Worm (Caenorhabditis elegans) whole organism, young adult: Measurements from ENCODE around the gene C14A4.12.

Source experiments
- B0261.1 ChIP-seq: sonication (generic microtip); optimal IDR thresholded peaks from 2 replicates; lab custom pipeline; 2016; ENCODE audit warnings: mild to moderate bottlenecking, missing genetic modification characterization, moderate library complexity, missing compliant biosample characterization
- C17E4.6 ChIP-seq: fragments of 200-800 bp; sonication (Bioruptor generic); IDR thresholded peaks from 2 replicates; pipeline ENCODE4 v1.3.6; 2022; ENCODE audit warnings: missing genetic modification reagents, missing genetic modification characterization, missing compliant biosample characterization
- F33H1.4 ChIP-seq: fragments of 200-800 bp; sonication (Bioruptor generic); IDR thresholded peaks from 2 replicates; pipeline ENCODE4 v1.3.6; 2022; ENCODE audit warnings: missing genetic modification reagents, missing genetic modification characterization, missing compliant biosample characterization
- F52B5.7 ChIP-seq: sonication (generic microtip); optimal IDR thresholded peaks from 2 replicates; lab custom pipeline; 2016; ENCODE audit warnings: mild to moderate bottlenecking, missing genetic modification characterization, missing compliant biosample characterization
- F55B11.4 ChIP-seq: sonication (generic microtip); optimal IDR thresholded peaks from 2 replicates; lab custom pipeline; 2016; ENCODE audit warnings: missing compliant biosample characterization, missing genetic modification characterization, borderline replicate concordance; ENCODE audit not compliant: insufficient read depth
- K11D2.4 ChIP-seq: fragments of 200-800 bp; sonication (Bioruptor generic); IDR thresholded peaks from 2 replicates; pipeline ENCODE4 v1.3.6; 2022; ENCODE audit warnings: missing genetic modification reagents, missing genetic modification characterization, missing compliant biosample characterization
- Y53F4B.3 ChIP-seq: fragments of 200-800 bp; sonication (Bioruptor generic); IDR thresholded peaks from 2 replicates; pipeline ENCODE4 v1.3.6; 2022; ENCODE audit warnings: missing genetic modification reagents, missing genetic modification characterization, missing compliant biosample characterization
- akir-1 ChIP-seq: fragments of 200-800 bp; sonication (Bioruptor generic); optimal IDR thresholded peaks from 2 replicates; lab custom pipeline; 2018; ENCODE audit warnings: mild to moderate bottlenecking, missing genetic modification characterization, moderate library complexity, missing compliant biosample characterization
- ama-1 ChIP-seq, 3 experiments: fragments of 150-350 bp in 1 of 3; sonication (generic microtip) in 2 of 3; optimal IDR thresholded peaks; 2 replicates each; lab custom pipeline; 2014 to 2018; ENCODE audit warnings: missing biosample characterization in 2 of 3, missing genetic modification characterization in 2 of 3, missing genetic modification reagents in 2 of 3
- athp-1 ChIP-seq: sonication (generic microtip); optimal IDR thresholded peaks from 2 replicates; lab custom pipeline; 2017; ENCODE audit warnings: mild to moderate bottlenecking, missing genetic modification characterization, missing compliant biosample characterization
- attf-5 ChIP-seq: fragments of 200-800 bp; sonication (Bioruptor generic); optimal IDR thresholded peaks from 2 replicates; lab custom pipeline; 2018; ENCODE audit warnings: mild to moderate bottlenecking, missing genetic modification characterization, missing compliant biosample characterization
- bed-1 ChIP-seq: fragments of 200-800 bp; sonication (Bioruptor generic); IDR thresholded peaks from 2 replicates; pipeline ENCODE4 v1.3.6; 2022; ENCODE audit warnings: missing genetic modification reagents, missing genetic modification characterization, missing compliant biosample characterization
- ceh-100 ChIP-seq: fragments of 200-800 bp; sonication (Bioruptor generic); IDR thresholded peaks from 2 replicates; pipeline ENCODE4 v1.3.6; 2022; ENCODE audit warnings: missing genetic modification reagents, missing genetic modification characterization, missing compliant biosample characterization
- ceh-27 ChIP-seq: fragments of 200-800 bp; sonication (Bioruptor generic); optimal IDR thresholded peaks from 2 replicates; lab custom pipeline; 2018; ENCODE audit warnings: mild to moderate bottlenecking, missing genetic modification characterization, moderate library complexity, missing compliant biosample characterization
- ceh-79 ChIP-seq: sonication (generic microtip); optimal IDR thresholded peaks from 2 replicates; lab custom pipeline; 2017; ENCODE audit warnings: mild to moderate bottlenecking, missing genetic modification characterization, missing compliant biosample characterization
- ceh-91 ChIP-seq: fragments of 200-800 bp; sonication (Bioruptor generic); IDR thresholded peaks from 2 replicates; pipeline ENCODE4 v1.3.6; 2022; ENCODE audit warnings: missing genetic modification reagents, missing genetic modification characterization, missing compliant biosample characterization
- dox-1 ChIP-seq: fragments of 200-800 bp; sonication (Bioruptor generic); IDR thresholded peaks from 2 replicates; pipeline ENCODE4 v1.3.6; 2022; ENCODE audit warnings: missing genetic modification reagents, missing genetic modification characterization, missing compliant biosample characterization
- dpl-1 ChIP-seq: fragments of 150-350 bp; optimal IDR thresholded peaks from 2 replicates; lab custom pipeline; 2014; ENCODE audit warnings: missing biosample characterization, missing genetic modification reagents, missing genetic modification characterization
- egrh-3 ChIP-seq: fragments of 200-800 bp; sonication (Bioruptor generic); IDR thresholded peaks from 2 replicates; pipeline ENCODE4 v1.3.6; 2022; ENCODE audit warnings: missing genetic modification reagents, missing genetic modification characterization, missing compliant biosample characterization
- ekl-4 ChIP-seq: fragments of 200-800 bp; sonication (Bioruptor generic); IDR thresholded peaks from 2 replicates; pipeline ENCODE4 v1.3.6; 2022; ENCODE audit warnings: missing genetic modification reagents, missing genetic modification characterization, missing compliant biosample characterization
- gei-17 ChIP-seq: fragments of 200-800 bp; sonication (Bioruptor generic); optimal IDR thresholded peaks from 2 replicates; lab custom pipeline; 2018; ENCODE audit warnings: mild to moderate bottlenecking, missing genetic modification characterization, missing compliant biosample characterization
- hlh-26 ChIP-seq: fragments of 200-800 bp; sonication (Bioruptor generic); conservative IDR thresholded peaks from 2 replicates; pipeline ENCODE4 v1.3.6; 2022; ENCODE audit warnings: missing genetic modification reagents, missing genetic modification characterization, missing compliant biosample characterization
- hrde-1 ChIP-seq: sonication (generic microtip); optimal IDR thresholded peaks from 2 replicates; lab custom pipeline; 2016; ENCODE audit warnings: missing genetic modification characterization, mild to moderate bottlenecking, missing compliant biosample characterization, moderate library complexity, missing genotype, missing genetic modification reagents, borderline replicate concordance
- hsf-1 ChIP-seq: fragments of 200-800 bp; sonication (Bioruptor generic); IDR thresholded peaks from 2 replicates; pipeline ENCODE4 v1.3.6; 2022; ENCODE audit warnings: missing genetic modification reagents, missing genetic modification characterization, missing compliant biosample characterization
- lag-1 ChIP-seq: fragments of 200-800 bp; sonication (Bioruptor generic); IDR thresholded peaks from 2 replicates; pipeline ENCODE4 v1.3.6; 2022; ENCODE audit warnings: missing genetic modification reagents, missing genetic modification characterization, missing compliant biosample characterization
- let-607 ChIP-seq, 2 experiments: fragments of 200-800 bp in 1 of 2; sonication (Bioruptor generic) in 1 of 2; sonication (generic microtip) in 1 of 2; optimal IDR thresholded peaks; 2 replicates each; lab custom pipeline; 2016 to 2018; ENCODE audit warnings: mild to moderate bottlenecking in 2 of 2, missing compliant biosample characterization in 2 of 2, missing genetic modification characterization in 2 of 2, moderate library complexity in 2 of 2, missing genotype in 1 of 2
- lin-35 ChIP-seq, 3 experiments: fragments of 150-350 bp in 2 of 3; sonication (generic microtip) in 1 of 3; optimal IDR thresholded peaks; 2 replicates each; lab custom pipeline; 2014 to 2018; ENCODE audit warnings: missing biosample characterization in 3 of 3, missing genetic modification characterization in 3 of 3, missing genetic modification reagents in 3 of 3
- lin-40 ChIP-seq: sonication (generic microtip); optimal IDR thresholded peaks from 2 replicates; lab custom pipeline; 2016; ENCODE audit warnings: missing genetic modification characterization, mild to moderate bottlenecking, missing compliant biosample characterization, missing genotype, missing genetic modification reagents
- lir-1 ChIP-seq: fragments of 200-800 bp; sonication (Bioruptor generic); conservative IDR thresholded peaks from 2 replicates; pipeline ENCODE4 v1.3.6; 2022; ENCODE audit warnings: missing genetic modification reagents, missing genetic modification characterization, missing compliant biosample characterization
- lsy-27 ChIP-seq: sonication (generic microtip); optimal IDR thresholded peaks from 2 replicates; lab custom pipeline; 2017; ENCODE audit warnings: missing genetic modification characterization, mild to moderate bottlenecking, missing compliant biosample characterization, antibody characterized with exemption, missing genotype, borderline replicate concordance; ENCODE audit not compliant: insufficient read depth
- madf-6 ChIP-seq: fragments of 200-800 bp; sonication (Bioruptor generic); IDR thresholded peaks from 2 replicates; pipeline ENCODE4 v1.3.6; 2022; ENCODE audit warnings: missing genetic modification reagents, missing genetic modification characterization, missing compliant biosample characterization
- mel-28 ChIP-seq: sonication (generic microtip); optimal IDR thresholded peaks from 2 replicates; lab custom pipeline; 2016; ENCODE audit warnings: borderline replicate concordance, mild to moderate bottlenecking, missing genetic modification characterization, missing compliant biosample characterization
- mes-4 ChIP-seq: sonication (generic microtip); optimal IDR thresholded peaks from 2 replicates; lab custom pipeline; 2016; ENCODE audit warnings: missing genotype, missing genetic modification characterization, missing compliant biosample characterization
- nfyb-1 ChIP-seq: fragments of 200-800 bp; sonication (Bioruptor generic); IDR thresholded peaks from 2 replicates; pipeline ENCODE4 v1.3.6; 2022; ENCODE audit warnings: missing genetic modification reagents, missing genetic modification characterization, missing compliant biosample characterization
- repo-1 ChIP-seq: sonication (generic microtip); optimal IDR thresholded peaks from 2 replicates; lab custom pipeline; 2017; ENCODE audit warnings: mild to moderate bottlenecking, missing genetic modification characterization, missing compliant biosample characterization
- snpc-1.3 ChIP-seq: sonication (generic microtip); optimal IDR thresholded peaks from 2 replicates; lab custom pipeline; 2017; ENCODE audit warnings: missing genetic modification characterization, mild to moderate bottlenecking, missing compliant biosample characterization, antibody characterized with exemption, moderate library complexity, missing genotype, missing genetic modification reagents; ENCODE audit not compliant: insufficient read depth
- snpc-4 ChIP-seq, 5 experiments: fragments of 150-350 bp in 1 of 5; sonication (generic microtip) in 4 of 5; optimal IDR thresholded peaks; 2 replicates each; lab custom pipeline; 2014 to 2018; ENCODE audit warnings: missing genetic modification characterization in 5 of 5, missing biosample characterization in 3 of 5, antibody characterized with exemption in 2 of 5, mild to moderate bottlenecking in 2 of 5, missing compliant biosample characterization in 2 of 5, missing genotype in 2 of 5, moderate library complexity in 2 of 5, missing genetic modification reagents in 1 of 5
- tbx-9 ChIP-seq: sonication (generic microtip); optimal IDR thresholded peaks from 2 replicates; lab custom pipeline; 2016; ENCODE audit warnings: borderline replicate concordance, missing genetic modification characterization, inconsistent platforms, missing compliant biosample characterization
- unc-130 ChIP-seq: sonication (generic microtip); optimal IDR thresholded peaks from 2 replicates; lab custom pipeline; 2016; ENCODE audit warnings: missing genetic modification reagents, missing genetic modification characterization, missing compliant biosample characterization
- zim-3 ChIP-seq: sonication (generic microtip); optimal IDR thresholded peaks from 2 replicates; lab custom pipeline; 2017; ENCODE audit warnings: mild to moderate bottlenecking, missing genetic modification characterization, moderate library complexity, missing compliant biosample characterization
- ztf-28 ChIP-seq: fragments of 200-800 bp; sonication (Bioruptor generic); IDR thresholded peaks from 2 replicates; pipeline ENCODE4 v1.3.6; 2022; ENCODE audit warnings: missing genetic modification reagents, missing genetic modification characterization, missing compliant biosample characterization
- ztf-3 ChIP-seq: fragments of 200-800 bp; sonication (Bioruptor generic); optimal IDR thresholded peaks from 2 replicates; lab custom pipeline; 2018; ENCODE audit warnings: mild to moderate bottlenecking, missing genetic modification characterization, missing compliant biosample characterization

Gene C14A4.12

ce11 chrII:10660892-10661291 lies 48.0 kb downstream of the C14A4.12 start, which contains the start of gene marc-2:
Gene marc-2, minus strand, starts transcription at chrII:10660992.
- TF ChIP-seq ceh-79 (tag; lab: Kevin White, UChicago) (no peak), ztf-28 (GFP tag; lab: Robert Waterston, UW) (no peak), let-607 (tag; optimal IDR thresholded peaks at IDR 0.05; lab: Kevin White, UChicago) (no peak), ztf-3 (GFP tag; lab: Kevin White, UChicago) (no peak), madf-6 (GFP tag; lab: Robert Waterston, UW) (peak; percentile 38; the same call in 1 of the 2 replicates), lag-1 (GFP tag; lab: Robert Waterston, UW) (no peak)

DNA sequence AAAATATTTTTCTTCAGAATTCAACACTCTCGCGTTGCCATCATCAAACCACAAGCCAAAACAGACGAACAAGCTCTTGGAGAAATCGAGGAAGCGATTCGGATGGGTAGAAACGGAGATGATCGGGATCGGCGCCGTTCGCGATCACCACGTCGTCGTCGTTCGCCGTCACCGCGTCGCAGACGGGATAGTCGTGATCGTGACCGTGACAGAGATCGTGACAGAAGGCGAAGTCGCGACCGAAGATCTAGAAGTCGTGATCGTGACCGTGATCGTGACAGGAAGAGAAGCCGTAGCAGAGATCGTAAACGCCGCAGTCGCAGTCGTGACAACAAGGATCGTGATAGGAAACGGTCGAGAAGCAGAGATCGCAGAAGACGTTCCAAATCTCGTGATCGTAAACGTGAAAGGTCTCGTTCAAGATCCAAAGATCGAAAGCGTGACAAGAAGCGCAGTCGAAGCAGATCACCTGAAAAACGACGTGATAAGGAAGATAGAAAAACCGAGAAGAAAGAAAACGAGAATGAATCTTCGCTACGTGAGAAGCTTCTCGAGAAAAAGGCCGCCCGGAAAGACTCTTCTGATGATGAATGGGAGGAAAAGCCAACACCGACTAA lies 48.7 kb downstream of the C14A4.12 start:
- TF ChIP-seq hlh-26 (GFP tag; lab: Robert Waterston, UW) (no peak), bed-1 (GFP tag; lab: Robert Waterston, UW) (0 out of 2 replicates have a peak, but pooled peaks have one; percentile 35), mel-28 (tag; lab: Kevin White, UChicago) (no peak), Y53F4B.3 (GFP tag; lab: Robert Waterston, UW) (no peak), ama-1 (optimal IDR thresholded peaks at IDR 0.05; lab: Kevin White, UChicago) (no peak), ama-1 (GFP tag; optimal IDR thresholded peaks at IDR 0.05; lab: Kevin White, UChicago) (no peak)

- TF ChIP-seq F33H1.4 (GFP tag; lab: Robert Waterston, UW) (peak; percentile 34; the same call in 1 of the 2 replicates), F55B11.4 (tag; lab: Kevin White, UChicago) (no peak), attf-5 (GFP tag; lab: Kevin White, UChicago) (no peak), ekl-4 (GFP tag; lab: Robert Waterston, UW) (no peak), zim-3 (no peak), snpc-4 (GFP tag; optimal IDR thresholded peaks at IDR 0.05; lab: Kevin White, UChicago) (no peak), snpc-4 (tag; optimal IDR thresholded peaks at IDR 0.05; lab: Kevin White, UChicago) (no peak), athp-1 (tag; lab: Kevin White, UChicago) (no peak), ceh-27 (GFP tag; lab: Kevin White, UChicago) (no peak), ceh-100 (GFP tag; lab: Robert Waterston, UW) (no peak), F52B5.7 (no peak), repo-1 (tag; lab: Kevin White, UChicago) (no peak), dpl-1 (GFP tag; lab: Kevin White, UChicago) (no peak), lsy-27 (tag; lab: Kevin White, UChicago) (no peak), C17E4.6 (no peak), Y53F4B.3 (GFP tag; lab: Robert Waterston, UW) (no peak), ceh-91 (GFP tag; lab: Robert Waterston, UW) (no peak), nfyb-1 (GFP tag; lab: Robert Waterston, UW) (peak; percentile 59; the same call in 1 of the 2 replicates), lin-35 (GFP tag; optimal IDR thresholded peaks at IDR 0.05; lab: Kevin White, UChicago) (no peak), snpc-1.3 (peak; percentile 0), hrde-1 (tag; lab: Kevin White, UChicago) (no peak), lin-40 (no peak), lir-1 (no peak), B0261.1 (tag; lab: Kevin White, UChicago) (no peak), egrh-3 (GFP tag; lab: Robert Waterston, UW) (no peak), dox-1 (no peak), mes-4 (tag; lab: Kevin White, UChicago) (no peak), hsf-1 (GFP tag; lab: Robert Waterston, UW) (0 out of 2 replicates have a peak, but pooled peaks have one; percentile 32), akir-1 (GFP tag; lab: Kevin White, UChicago) (no peak), K11D2.4 (GFP tag; lab: Robert Waterston, UW) (no peak), madf-6 (GFP tag; lab: Robert Waterston, UW) (peak; percentile 22; the same call in 1 of the 2 replicates), unc-130 (GFP tag; lab: Kevin White, UChicago) (no peak), gei-17 (GFP tag; lab: Kevin White, UChicago) (no peak), tbx-9 (tag; lab: Kevin White, UChicago) (no peak)
These were observed 49.4 kb downstream of the C14A4.12 start for ce11 chrII:10662279-10662678.
